Fruit fly (Drosophila melanogaster) whole organism, embryonic: ENCODE data around the gene bun.

Source experiments
- Awh ChIP-seq: fragments of 200-800 bp; sonication (Bioruptor generic); IDR thresholded peaks from 2 replicates; pipeline ENCODE4, ENCODE4 v1.3.6; 2022; ENCODE audit warnings: missing biosample characterization, missing genetic modification characterization
- CG10209 ChIP-seq: fragments of 200-800 bp; sonication (Bioruptor generic); optimal IDR thresholded peaks from 3 replicates; lab custom pipeline; 2017; ENCODE audit warnings: missing biosample characterization, mild to moderate bottlenecking, missing genetic modification characterization, missing genetic modification reagents
- CG10462 ChIP-seq: fragments of 200-800 bp; sonication (Bioruptor generic); optimal IDR thresholded peaks from 2 replicates; lab custom pipeline; 2016; ENCODE audit warnings: missing biosample characterization, missing genetic modification characterization
- CG10654 ChIP-seq: fragments of 200-800 bp; sonication (Bioruptor generic); optimal IDR thresholded peaks from 2 replicates; lab custom pipeline; 2016; ENCODE audit warnings: missing biosample characterization, missing genetic modification characterization
- CG11504 ChIP-seq: fragments of 200-800 bp; sonication (Bioruptor generic); optimal IDR thresholded peaks from 3 replicates; lab custom pipeline; 2019; ENCODE audit warnings: missing biosample characterization, mild to moderate bottlenecking, missing genetic modification characterization, moderate library complexity
- CG14710 ChIP-seq: fragments of 200-800 bp; sonication (Bioruptor generic); optimal IDR thresholded peaks from 3 replicates; lab custom pipeline; 2019; ENCODE audit warnings: missing biosample characterization, mild to moderate bottlenecking, missing genetic modification characterization, moderate library complexity
- CG15073 ChIP-seq: fragments of 200-800 bp; sonication (Bioruptor generic); optimal IDR thresholded peaks from 2 replicates; lab custom pipeline; 2016; ENCODE audit warnings: missing biosample characterization, missing genetic modification characterization
- CG16779 ChIP-seq: fragments of 200-800 bp; sonication (Bioruptor generic); IDR thresholded peaks from 2 replicates; pipeline ENCODE4 v1.3.6; 2022; ENCODE audit warnings: missing biosample characterization, missing genetic modification characterization
- CG16813 ChIP-seq: fragments of 200-800 bp; sonication (Bioruptor generic); IDR thresholded peaks from 3 replicates; pipeline ENCODE4 v1.3.6; 2022; ENCODE audit warnings: missing biosample characterization, missing genetic modification characterization; ENCODE audit not compliant: partially characterized antibody
- CG17361 ChIP-seq: fragments of 200-800 bp; sonication (Bioruptor generic); IDR thresholded peaks from 3 replicates; pipeline ENCODE4 v1.3.6; 2022; ENCODE audit warnings: missing biosample characterization, missing genetic modification characterization
- CG17612 ChIP-seq: fragments of 200-800 bp; sonication (Bioruptor generic); IDR thresholded peaks from 2 replicates; pipeline ENCODE4 v1.3.6; 2022; ENCODE audit warnings: missing biosample characterization, missing genetic modification characterization
- CG18262 ChIP-seq: fragments of 200-800 bp; optimal IDR thresholded peaks from 3 replicates; lab custom pipeline; 2019; ENCODE audit warnings: missing biosample characterization, mild to moderate bottlenecking, missing genetic modification characterization, moderate library complexity
- CG30020 ChIP-seq: fragments of 200-800 bp; optimal IDR thresholded peaks from 2 replicates; lab custom pipeline; 2019; ENCODE audit warnings: missing biosample characterization, mild to moderate bottlenecking, missing genetic modification characterization, moderate library complexity
- CG3065 ChIP-seq: fragments of 200-800 bp; sonication (Bioruptor generic); optimal IDR thresholded peaks from 2 replicates; lab custom pipeline; 2016; ENCODE audit warnings: missing biosample characterization, missing genetic modification characterization
- CG3407 ChIP-seq: fragments of 200-800 bp; sonication (Bioruptor generic); optimal IDR thresholded peaks from 2 replicates; lab custom pipeline; 2018; ENCODE audit warnings: missing biosample characterization, mild to moderate bottlenecking, missing genetic modification characterization
- CG43689 ChIP-seq: fragments of 200-800 bp; sonication (Bioruptor generic); IDR thresholded peaks from 2 replicates; pipeline ENCODE4 v1.3.6; 2022; ENCODE audit warnings: missing biosample characterization, missing genetic modification characterization
- CG4707 ChIP-seq: fragments of 200-800 bp; sonication (Bioruptor generic); optimal IDR thresholded peaks from 2 replicates; lab custom pipeline; 2018; ENCODE audit warnings: missing biosample characterization, mild to moderate bottlenecking, missing genetic modification characterization, moderate library complexity
- CG4820 ChIP-seq: fragments of 200-800 bp; sonication (Bioruptor generic); optimal IDR thresholded peaks from 3 replicates; lab custom pipeline; 2016; ENCODE audit warnings: missing biosample characterization, missing genetic modification characterization
- CG6689 ChIP-seq: fragments of 200-800 bp; sonication (Bioruptor generic); IDR thresholded peaks from 2 replicates; pipeline ENCODE4 v1.3.6; 2022; ENCODE audit warnings: missing biosample characterization, missing genetic modification characterization
- CG9215 ChIP-seq: fragments of 200-800 bp; sonication (Bioruptor generic); IDR thresholded peaks from 2 replicates; pipeline ENCODE4 v1.3.6; 2022; ENCODE audit warnings: missing biosample characterization, missing genetic modification characterization
- CG9876 ChIP-seq: fragments of 200-800 bp; sonication (Bioruptor generic); optimal IDR thresholded peaks from 2 replicates; lab custom pipeline; 2016; ENCODE audit warnings: missing biosample characterization, missing genetic modification characterization
- Dek ChIP-seq: fragments of 200-800 bp; sonication (Bioruptor generic); optimal IDR thresholded peaks from 3 replicates; lab custom pipeline; 2019; ENCODE audit warnings: missing biosample characterization, mild to moderate bottlenecking, missing genetic modification characterization, moderate library complexity
- Drgx ChIP-seq: fragments of 200-800 bp; sonication (Bioruptor generic); IDR thresholded peaks from 2 replicates; pipeline ENCODE4 v1.3.6; 2022; ENCODE audit warnings: missing biosample characterization, missing genetic modification characterization
- Ets65A ChIP-seq: fragments of 200-800 bp; sonication (Bioruptor generic); peaks from one replicate; lab custom pipeline; 2016; ENCODE audit warnings: missing biosample characterization, missing genetic modification characterization
- Ets97D ChIP-seq: fragments of 200-800 bp; sonication (Bioruptor generic); optimal IDR thresholded peaks from 3 replicates; lab custom pipeline; 2016; ENCODE audit warnings: missing biosample characterization, missing genetic modification characterization
- HmgZ ChIP-seq: fragments of 200-800 bp; sonication (Bioruptor generic); optimal IDR thresholded peaks from 2 replicates; lab custom pipeline; 2018; ENCODE audit warnings: missing biosample characterization, mild to moderate bottlenecking, missing genetic modification characterization
- Lim3 ChIP-seq: fragments of 200-800 bp; sonication (Bioruptor generic); IDR thresholded peaks from 2 replicates; pipeline ENCODE4 v1.3.6; 2022; ENCODE audit warnings: missing biosample characterization, missing genetic modification characterization
- NK7.1 ChIP-seq: fragments of 200-800 bp; sonication (Bioruptor generic); optimal IDR thresholded peaks from 3 replicates; lab custom pipeline; 2016; ENCODE audit warnings: missing biosample characterization, missing genetic modification characterization
- Nf-YC ChIP-seq: fragments of 200-800 bp; optimal IDR thresholded peaks from 3 replicates; lab custom pipeline; 2019; ENCODE audit warnings: missing biosample characterization, mild to moderate bottlenecking, missing genetic modification characterization, moderate library complexity
- Rfx ChIP-seq: fragments of 200-800 bp; sonication (Bioruptor generic); IDR thresholded peaks from 2 replicates; pipeline ENCODE4 v1.3.6; 2022; ENCODE audit warnings: missing biosample characterization, missing genetic modification characterization
- Sox100B ChIP-seq: fragments of 200-800 bp; sonication (Bioruptor generic); optimal IDR thresholded peaks from 3 replicates; lab custom pipeline; 2018; ENCODE audit warnings: missing biosample characterization, mild to moderate bottlenecking, missing genetic modification characterization
- Sox102F ChIP-seq: fragments of 200-800 bp; sonication (Bioruptor generic); optimal IDR thresholded peaks from 2 replicates; lab custom pipeline; 2018; ENCODE audit warnings: missing biosample characterization, mild to moderate bottlenecking, missing genetic modification characterization, moderate library complexity
- Spps ChIP-seq: fragments of 200-800 bp; sonication (Bioruptor generic); optimal IDR thresholded peaks from 2 replicates; lab custom pipeline; 2018; ENCODE audit warnings: missing biosample characterization, mild to moderate bottlenecking, missing genetic modification characterization
- ab ChIP-seq: fragments of 200-800 bp; sonication (Bioruptor generic); optimal IDR thresholded peaks from 2 replicates; lab custom pipeline; 2016; ENCODE audit warnings: missing biosample characterization, missing genetic modification characterization
- ato ChIP-seq: fragments of 200-800 bp; sonication (Bioruptor generic); IDR thresholded peaks from 2 replicates; pipeline ENCODE4 v1.3.6; 2022; ENCODE audit warnings: missing biosample characterization, missing genetic modification characterization; ENCODE audit not compliant: partially characterized antibody
- dmrt99B ChIP-seq: fragments of 200-800 bp; sonication (Bioruptor generic); optimal IDR thresholded peaks from 2 replicates; lab custom pipeline; 2018; ENCODE audit warnings: missing biosample characterization, mild to moderate bottlenecking, missing genetic modification characterization, moderate library complexity
- dysf ChIP-seq: fragments of 200-800 bp; sonication (Bioruptor generic); IDR thresholded peaks from 3 replicates; pipeline ENCODE4 v1.3.6; 2022; ENCODE audit warnings: missing biosample characterization, missing genetic modification characterization
- gcm2 ChIP-seq: fragments of 200-800 bp; sonication (Bioruptor generic); optimal IDR thresholded peaks from 2 replicates; lab custom pipeline; 2016; ENCODE audit warnings: missing biosample characterization, missing genetic modification characterization
- hb ChIP-seq: fragments of 200-800 bp; sonication (Bioruptor generic); IDR thresholded peaks from 3 replicates; pipeline ENCODE4 v1.3.6; 2022; ENCODE audit warnings: missing biosample characterization, missing genetic modification characterization; ENCODE audit not compliant: partially characterized antibody
- kah ChIP-seq: fragments of 200-800 bp; sonication (Bioruptor generic); optimal IDR thresholded peaks from 2 replicates; lab custom pipeline; 2018; ENCODE audit warnings: missing biosample characterization, mild to moderate bottlenecking, missing genetic modification characterization
- klu ChIP-seq: fragments of 200-800 bp; sonication (Bioruptor generic); IDR thresholded peaks from 2 replicates; pipeline ENCODE4 v1.3.6; 2022; ENCODE audit warnings: missing biosample characterization, missing genetic modification characterization
- pum ChIP-seq: fragments of 200-800 bp; sonication (Bioruptor generic); optimal IDR thresholded peaks from 2 replicates; lab custom pipeline; 2016; ENCODE audit warnings: missing biosample characterization, missing genetic modification characterization
- ranshi ChIP-seq: fragments of 200-800 bp; sonication (Bioruptor generic); IDR thresholded peaks from 2 replicates; pipeline ENCODE4 v1.3.6; 2022; ENCODE audit warnings: missing biosample characterization, missing genetic modification characterization
- sens ChIP-seq: fragments of 200-800 bp; sonication (Bioruptor generic); peaks from one replicate; lab custom pipeline; 2016; ENCODE audit warnings: missing biosample characterization, missing genetic modification characterization
- shn ChIP-seq: fragments of 200-800 bp; sonication (Bioruptor generic); optimal IDR thresholded peaks from 3 replicates; lab custom pipeline; 2016; ENCODE audit warnings: missing biosample characterization, missing genetic modification characterization
- sisA ChIP-seq: fragments of 200-800 bp; sonication (Bioruptor generic); IDR thresholded peaks from 2 replicates; pipeline ENCODE4 v1.3.6; 2022; ENCODE audit warnings: missing biosample characterization, missing genetic modification characterization
- slou ChIP-seq: fragments of 200-800 bp; sonication (Bioruptor generic); optimal IDR thresholded peaks from 3 replicates; lab custom pipeline; 2016; ENCODE audit warnings: missing biosample characterization, missing genetic modification characterization
- stc ChIP-seq: fragments of 200-800 bp; sonication (Bioruptor generic); IDR thresholded peaks from 2 replicates; pipeline ENCODE4 v1.3.6; 2022; ENCODE audit warnings: missing biosample characterization, missing genetic modification characterization
- tup ChIP-seq: fragments of 200-800 bp; sonication (Bioruptor generic); optimal IDR thresholded peaks from 2 replicates; lab custom pipeline; 2016; ENCODE audit warnings: missing biosample characterization, mild to moderate bottlenecking, missing genetic modification characterization, moderate library complexity
- vnd ChIP-seq: fragments of 200-800 bp; sonication (Bioruptor generic); IDR thresholded peaks from 3 replicates; pipeline ENCODE4 v1.3.6; 2022; ENCODE audit warnings: missing biosample characterization, missing genetic modification characterization; ENCODE audit not compliant: partially characterized antibody

Gene bun

dm6 chr2L:12421793-12422691, 124.4 kb downstream of the bun start (continued):
- TF ChIP-seq tup (GFP tag; lab: Kevin White, UChicago) (no peak), CG9215 (no peak), CG10654 (GFP tag; lab: Kevin White, UChicago) (no peak), CG10209 (GFP tag; lab: Kevin White, UChicago) (peak; percentile 10), CG9876 (GFP tag; lab: Kevin White, UChicago) (no peak), CG17612 (GFP tag; lab: Robert Waterston, UW) (no peak), slou (no peak), Rfx (GFP tag; lab: Robert Waterston, UW) (peak; percentile 55), sisA (GFP tag; lab: Robert Waterston, UW) (0 out of 2 replicates have a peak, but pooled peaks have one; percentile 21), kah (GFP tag; lab: Kevin White, UChicago) (no peak), gcm2 (GFP tag; lab: Kevin White, UChicago) (no peak), shn (GFP tag; lab: Kevin White, UChicago) (no peak), Sox102F (GFP tag; lab: Kevin White, UChicago) (peak; percentile 9), CG4707 (GFP tag; lab: Kevin White, UChicago) (no peak), ranshi (GFP tag; lab: Robert Waterston, UW) (no peak), NK7.1 (GFP tag; lab: Kevin White, UChicago) (no peak), Sox100B (GFP tag; lab: Kevin White, UChicago) (peak; percentile 8), CG16779 (GFP tag; lab: Robert Waterston, UW) (0 out of 2 replicates have a peak, but pooled peaks have one; percentile 43), HmgZ (tag; lab: Kevin White, UChicago) (no peak), CG10462 (no peak), Nf-YC (tag; lab: Kevin White, UChicago) (peak; percentile 15), Dek (tag; lab: Kevin White, UChicago) (no peak), CG14710 (tag; lab: Kevin White, UChicago) (no peak), ab (GFP tag; lab: Kevin White, UChicago) (no peak), CG17361 (GFP tag; lab: Robert Waterston, UW) (peak; percentile 40; the same call in 1 of the 3 replicates), hb (GFP tag; lab: Robert Waterston, UW) (no peak), CG18262 (peak; percentile 10), Lim3 (GFP tag; lab: Robert Waterston, UW) (no peak), CG16813 (GFP tag; lab: Robert Waterston, UW) (no peak), CG6689 (GFP tag; lab: Robert Waterston, UW) (0 out of 2 replicates have a peak, but pooled peaks have one; percentile 13), dmrt99B (tag; lab: Kevin White, UChicago) (peak; percentile 35), sens (GFP tag; lab: Kevin White, UChicago) (no peak), Awh (GFP tag; lab: Robert Waterston, UW) (no peak), klu (GFP tag; lab: Robert Waterston, UW) (no peak), CG15073 (GFP tag; lab: Kevin White, UChicago) (peak; percentile 96), CG3407 (no peak), CG30020 (tag; lab: Kevin White, UChicago) (no peak), ato (GFP tag; lab: Robert Waterston, UW) (no peak), Ets97D (no peak), CG4820 (GFP tag; lab: Kevin White, UChicago) (no peak), stc (GFP tag; lab: Robert Waterston, UW) (peak; percentile 26; the same call in 1 of the 2 replicates), CG3065 (no peak), CG11504 (tag; lab: Kevin White, UChicago) (peak; percentile 52), CG43689 (no peak), Drgx (GFP tag; lab: Robert Waterston, UW) (peak; percentile 31; the same call in 1 of the 2 replicates), vnd (GFP tag; lab: Robert Waterston, UW) (no peak), pum (no peak), Ets65A (GFP tag; lab: Kevin White, UChicago) (peak; percentile 25), dysf (GFP tag; lab: Robert Waterston, UW) (peak; percentile 30; the same call in 1 of the 3 replicates), Spps (no peak)
